Worm (Caenorhabditis elegans) whole organism, late embryonic: ENCODE measurements around the gene lec-11.

Experiments
- ceh-14 ChIP-seq: sonication (generic microtip); optimal IDR thresholded peaks from 2 replicates; lab custom pipeline; 2016; ENCODE audit warnings: missing genotype, missing genetic modification characterization, missing compliant biosample characterization
- ceh-19 ChIP-seq: fragments of 200-800 bp; sonication (Bioruptor generic); optimal IDR thresholded peaks from 2 replicates; lab custom pipeline; 2018; ENCODE audit warnings: mild to moderate bottlenecking, missing genetic modification characterization, missing compliant biosample characterization
- ceh-22 ChIP-seq: sonication (generic microtip); optimal IDR thresholded peaks from 2 replicates; lab custom pipeline; 2017; ENCODE audit warnings: missing biosample characterization, missing genetic modification characterization
- dmd-4 ChIP-seq: sonication (generic microtip); optimal IDR thresholded peaks from 2 replicates; lab custom pipeline; 2016; ENCODE audit warnings: borderline replicate concordance, missing genetic modification characterization, missing compliant biosample characterization
- dve-1 ChIP-seq: sonication (generic microtip); optimal IDR thresholded peaks from 2 replicates; lab custom pipeline; 2017; ENCODE audit warnings: antibody characterized with exemption, mild to moderate bottlenecking, missing genetic modification characterization, missing compliant biosample characterization
- lim-6 ChIP-seq: sonication (generic microtip); optimal IDR thresholded peaks from 2 replicates; lab custom pipeline; 2016; ENCODE audit warnings: missing genetic modification characterization, missing compliant biosample characterization
- pqm-1 ChIP-seq: sonication (generic microtip); optimal IDR thresholded peaks from 2 replicates; lab custom pipeline; 2016; ENCODE audit warnings: missing genetic modification characterization, missing compliant biosample characterization
- pros-1 ChIP-seq: fragments of 150-350 bp; optimal IDR thresholded peaks from 2 replicates; lab custom pipeline; 2014; ENCODE audit warnings: missing biosample characterization, missing genetic modification reagents, missing genetic modification characterization
- tbx-2 ChIP-seq: sonication (generic microtip); optimal IDR thresholded peaks from 2 replicates; lab custom pipeline; 2016; ENCODE audit warnings: missing genetic modification characterization, missing compliant biosample characterization
- unc-42 ChIP-seq: sonication (generic microtip); optimal IDR thresholded peaks from 2 replicates; lab custom pipeline; 2016; ENCODE audit warnings: missing genotype, missing genetic modification characterization, missing compliant biosample characterization
- unc-86 ChIP-seq: sonication (generic microtip); optimal IDR thresholded peaks from 2 replicates; lab custom pipeline; 2016; ENCODE audit warnings: missing genetic modification characterization, missing compliant biosample characterization

DNA sequence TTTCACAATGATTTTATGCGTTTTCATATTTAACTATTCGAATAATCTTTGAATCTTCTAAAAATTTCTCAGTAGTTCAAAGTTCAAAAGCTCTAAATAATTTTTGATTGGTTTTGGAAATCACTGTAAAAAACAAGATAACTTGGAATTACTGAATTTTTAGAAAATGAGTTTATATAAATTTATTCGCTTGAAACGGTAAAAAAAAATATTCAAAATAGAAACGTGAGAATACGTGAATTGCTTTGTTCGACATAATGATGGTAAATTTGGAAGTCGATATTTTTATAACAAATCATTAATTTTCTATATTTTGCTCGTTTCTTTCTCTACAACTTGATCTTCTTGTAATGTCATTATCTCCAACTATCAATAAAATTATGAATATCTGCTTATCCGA, 33.4 kb upstream of the lec-11 start, which contains the start of gene C01B10.44:
- TF ChIP-seq pqm-1 (no peak), pros-1 (tag; lab: Kevin White, UChicago) (no peak), tbx-2 (tag; lab: Kevin White, UChicago) (no peak), dve-1 (no peak), unc-86 (tag; lab: Kevin White, UChicago) (no peak), ceh-14 (tag; lab: Kevin White, UChicago) (no peak), unc-42 (tag; lab: Kevin White, UChicago) (no peak), dmd-4 (tag; lab: Kevin White, UChicago) (no peak), ceh-19 (GFP tag; lab: Kevin White, UChicago) (no peak), lim-6 (tag; lab: Kevin White, UChicago) (no peak), ceh-22 (tag; lab: Kevin White, UChicago) (no peak)
